Worm (Caenorhabditis elegans) whole organism, late embryonic: ENCODE measurements around the gene C08E3.1.

ENCODE experiments used
- ama-1 ChIP-seq: fragments of 150-350 bp; optimal IDR thresholded peaks from 2 replicates; lab custom pipeline; 2014
- ets-4 ChIP-seq: sonication (generic microtip); optimal IDR thresholded peaks from 2 replicates; lab custom pipeline; 2016; ENCODE audit warnings: missing genetic modification characterization, missing compliant biosample characterization
- nhr-11 ChIP-seq: fragments of 150-350 bp; optimal IDR thresholded peaks from 2 replicates; lab custom pipeline; 2014; ENCODE audit warnings: missing biosample characterization, missing genetic modification characterization

DNA sequence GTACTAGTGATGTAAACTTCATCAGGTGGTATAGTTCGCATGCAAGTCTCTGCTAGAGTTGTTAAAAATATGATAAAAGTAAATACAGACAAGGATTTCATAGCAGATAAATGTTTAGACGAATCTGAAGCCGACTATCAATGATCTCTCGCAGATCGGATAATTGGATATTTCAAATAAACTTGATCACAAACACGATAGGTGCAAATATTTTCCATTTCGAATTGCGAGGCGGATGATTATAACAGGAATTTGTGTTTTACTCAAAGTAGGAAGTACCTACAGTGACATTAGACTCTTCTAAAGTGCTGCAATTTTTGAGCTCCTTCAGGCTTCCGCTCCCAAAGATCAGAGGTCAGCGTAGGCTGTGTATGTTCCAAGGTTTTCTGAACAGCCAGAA is 43.7 kb upstream of the C08E3.1 start, which contains the start of gene T07H3.7:
- TF ChIP-seq nhr-11 (tag; lab: Kevin White, UChicago) (no peak), ama-1 (lab: Kevin White, UChicago) (no peak), ets-4 (tag; lab: Kevin White, UChicago) (no peak)
